Fruit fly (Drosophila melanogaster) whole organism, embryonic: ENCODE data around the gene CG12020.

Source experiments
- CG16813 ChIP-seq: fragments of 200-800 bp; sonication (Bioruptor generic); IDR thresholded peaks from 3 replicates; pipeline ENCODE4 v1.3.6; 2022; ENCODE audit warnings: missing biosample characterization, missing genetic modification characterization; ENCODE audit not compliant: partially characterized antibody
- CG17568 ChIP-seq: fragments of 200-800 bp; sonication (Bioruptor generic); optimal IDR thresholded peaks from 2 replicates; lab custom pipeline; 2018; ENCODE audit warnings: missing biosample characterization, mild to moderate bottlenecking, missing genetic modification characterization, moderate library complexity
- CG17802 ChIP-seq: fragments of 200-800 bp; sonication (Bioruptor generic); optimal IDR thresholded peaks from 2 replicates; lab custom pipeline; 2018; ENCODE audit warnings: missing biosample characterization, mild to moderate bottlenecking, missing genetic modification characterization, moderate library complexity
- CG1832 ChIP-seq: fragments of 200-800 bp; sonication (Bioruptor generic); optimal IDR thresholded peaks from 2 replicates; lab custom pipeline; 2017; ENCODE audit warnings: missing biosample characterization, mild to moderate bottlenecking, missing genetic modification characterization, inconsistent platforms
- CG18476 ChIP-seq: fragments of 200-800 bp; sonication (Bioruptor generic); optimal IDR thresholded peaks from 2 replicates; lab custom pipeline; 2016; ENCODE audit warnings: missing biosample characterization, mild to moderate bottlenecking, missing genetic modification characterization
- CG3995 ChIP-seq: fragments of 200-800 bp; sonication (Bioruptor generic); optimal IDR thresholded peaks from 3 replicates; lab custom pipeline; 2016; ENCODE audit warnings: missing biosample characterization, missing genetic modification characterization
- CG6854 ChIP-seq: fragments of 200-800 bp; sonication (Bioruptor generic); optimal IDR thresholded peaks from 3 replicates; lab custom pipeline; 2017; ENCODE audit warnings: missing biosample characterization, mild to moderate bottlenecking, missing genetic modification characterization
- CG7271 ChIP-seq: fragments of 200-800 bp; sonication (Bioruptor generic); optimal IDR thresholded peaks from 2 replicates; lab custom pipeline; 2018; ENCODE audit warnings: missing biosample characterization, mild to moderate bottlenecking, missing genetic modification characterization, moderate library complexity
- H2.0 ChIP-seq: fragments of 200-800 bp; sonication (Bioruptor generic); IDR thresholded peaks from 2 replicates; pipeline ENCODE4 v1.3.6; 2022; ENCODE audit warnings: missing biosample characterization, missing genetic modification characterization
- grau ChIP-seq: fragments of 200-800 bp; optimal IDR thresholded peaks from 3 replicates; lab custom pipeline; 2019; ENCODE audit warnings: missing biosample characterization, mild to moderate bottlenecking, missing genetic modification characterization, moderate library complexity
- gsb-n ChIP-seq: fragments of 200-800 bp; sonication (Bioruptor generic); optimal IDR thresholded peaks from 3 replicates; lab custom pipeline; 2018; ENCODE audit warnings: missing biosample characterization, mild to moderate bottlenecking, missing genetic modification characterization
- peb ChIP-seq: fragments of 200-800 bp; sonication (Bioruptor generic); IDR thresholded peaks from 2 replicates; pipeline ENCODE4 v1.3.6; 2022; ENCODE audit warnings: missing biosample characterization, missing genetic modification characterization
- sna ChIP-seq: fragments of 200-800 bp; sonication (Bioruptor generic); IDR thresholded peaks from 2 replicates; pipeline ENCODE4 v1.3.6; 2022; ENCODE audit warnings: missing biosample characterization, missing genetic modification characterization; ENCODE audit not compliant: partially characterized antibody
- z ChIP-seq: fragments of 200-800 bp; sonication (Bioruptor generic); IDR thresholded peaks from 3 replicates; pipeline ENCODE4 v1.3.6; 2022; ENCODE audit warnings: missing biosample characterization, missing genetic modification characterization

- no peak for TF ChIP-seq CG1832 (GFP tag; lab: Kevin White, UChicago)
- no peak for TF ChIP-seq z (GFP tag; lab: Robert Waterston, UW)
- TF ChIP-seq CG3995: no peak
- no peak for TF ChIP-seq CG18476 (GFP tag; lab: Kevin White, UChicago)
- TF ChIP-seq CG17802 (tag; lab: Kevin White, UChicago): no peak
- TF ChIP-seq gsb-n (tag; lab: Kevin White, UChicago): no peak
- TF ChIP-seq peb (GFP tag; lab: Robert Waterston, UW): no peak
- TF ChIP-seq CG17568 (GFP tag; lab: Kevin White, UChicago): no peak
- no peak for TF ChIP-seq CG16813
- no peak for TF ChIP-seq sna (GFP tag; lab: Robert Waterston, UW)
- TF ChIP-seq CG7271: no peak
- TF ChIP-seq grau (tag; lab: Kevin White, UChicago): no peak
- no peak for TF ChIP-seq CG6854 (GFP tag; lab: Kevin White, UChicago)
- TF ChIP-seq H2.0 (GFP tag; lab: Robert Waterston, UW): no peak
Measured at dm6 chr3L:1810288-1810687, 13.2 kb downstream of the CG12020 start, which contains the start of gene GV1.
